Worm (Caenorhabditis elegans) whole organism, L4/young adult: ENCODE results near the gene H03A11.2.

Experiments
- W03F9.2 ChIP-seq: fragments of 150-350 bp; optimal IDR thresholded peaks from 2 replicates; lab custom pipeline; 2014; ENCODE audit warnings: missing biosample characterization, missing genetic modification characterization
- him-1 ChIP-seq: sonication (generic microtip); optimal IDR thresholded peaks from 2 replicates; lab custom pipeline; 2016; ENCODE audit warnings: missing genotype, missing genetic modification reagents, missing genetic modification characterization, missing compliant biosample characterization

DNA sequence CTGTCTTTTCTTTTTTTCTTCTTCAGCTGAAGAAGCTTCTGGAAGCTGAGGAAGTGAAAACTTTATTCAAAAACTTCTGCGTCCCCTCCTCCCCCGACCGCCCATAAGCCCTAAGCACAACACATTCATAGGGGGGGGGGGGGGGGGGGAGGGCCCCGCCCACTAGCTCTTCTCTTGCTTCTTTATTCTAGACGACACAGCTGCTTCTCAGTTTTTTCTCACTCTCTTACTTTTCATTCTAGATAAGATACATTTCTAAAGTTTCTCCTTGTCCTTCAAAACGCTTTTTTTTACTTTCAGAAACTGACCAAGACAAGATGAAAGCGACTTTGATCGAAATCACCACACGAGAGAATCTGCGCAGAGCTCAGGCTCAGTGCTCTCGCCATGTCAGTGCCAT is 40.6 kb downstream of the H03A11.2 start, which contains the start of gene T10B10.4:
- TF ChIP-seq him-1 (no peak), W03F9.2 (no peak)
